Worm (Caenorhabditis elegans) whole organism, L1 larva: ENCODE data around the gene ceh-88.

ENCODE experiments used
- C04F5.9 ChIP-seq: sonication (generic microtip); optimal IDR thresholded peaks from 2 replicates; lab custom pipeline; 2016; ENCODE audit warnings: missing genetic modification characterization, missing compliant biosample characterization
- C16A3.4 ChIP-seq: fragments of 150-350 bp; optimal IDR thresholded peaks from 2 replicates; lab custom pipeline; 2014; ENCODE audit warnings: missing biosample characterization, missing genetic modification characterization
- F16B12.6 ChIP-seq: fragments of 150-350 bp; optimal IDR thresholded peaks from 2 replicates; lab custom pipeline; 2014; ENCODE audit warnings: missing biosample characterization, missing genetic modification characterization
- Y116A8C.19 ChIP-seq: sonication (generic microtip); optimal IDR thresholded peaks from 2 replicates; lab custom pipeline; 2016; ENCODE audit warnings: missing compliant biosample characterization, missing genetic modification characterization, borderline replicate concordance
- alr-1 ChIP-seq: fragments of 200-800 bp; sonication (Bioruptor generic); optimal IDR thresholded peaks from 2 replicates; lab custom pipeline; 2018; ENCODE audit warnings: borderline replicate concordance, mild to moderate bottlenecking, missing genetic modification characterization, missing compliant biosample characterization
- aly-2 ChIP-seq: fragments of 150-350 bp; optimal IDR thresholded peaks from 2 replicates; lab custom pipeline; 2014; ENCODE audit warnings: missing biosample characterization, missing genetic modification characterization
- ama-1 ChIP-seq: fragments of 150-350 bp; optimal IDR thresholded peaks from 2 replicates; lab custom pipeline; 2014
- ceh-63 ChIP-seq: fragments of 200-800 bp; sonication (Bioruptor generic); optimal IDR thresholded peaks from 2 replicates; lab custom pipeline; 2018; ENCODE audit warnings: mild to moderate bottlenecking, missing genetic modification characterization, missing compliant biosample characterization
- ceh-8 ChIP-seq: fragments of 200-800 bp; sonication (Bioruptor generic); optimal IDR thresholded peaks from 2 replicates; lab custom pipeline; 2018; ENCODE audit warnings: mild to moderate bottlenecking, missing genetic modification characterization, moderate library complexity, missing compliant biosample characterization
- ceh-88 ChIP-seq: fragments of 200-800 bp; sonication (Bioruptor generic); IDR thresholded peaks from 2 replicates; pipeline ENCODE4 v1.3.6; 2022; ENCODE audit warnings: missing genetic modification characterization, missing compliant biosample characterization
- ceh-90 ChIP-seq: sonication (generic microtip); optimal IDR thresholded peaks from 2 replicates; lab custom pipeline; 2016; ENCODE audit warnings: missing genetic modification characterization, missing compliant biosample characterization
- dpl-1 ChIP-seq, 3 experiments: fragments of 150-350 bp in 2 of 3; sonication (generic microtip) in 1 of 3; optimal IDR thresholded peaks; 2 replicates each; lab custom pipeline; 2014 to 2017; ENCODE audit warnings: missing biosample characterization in 3 of 3, missing genetic modification characterization in 3 of 3, missing genetic modification reagents in 3 of 3
- dsc-1 ChIP-seq: sonication (generic microtip); optimal IDR thresholded peaks from 2 replicates; lab custom pipeline; 2016; ENCODE audit warnings: mild to moderate bottlenecking, missing genetic modification characterization, missing compliant biosample characterization
- efl-1 ChIP-seq, 4 experiments: fragments of 150-350 bp; optimal IDR thresholded peaks in 3 of 4; peaks in 1 of 4; 1 replicate in 1 of 4; 2 replicates in 3 of 4; lab custom pipeline; 2014; ENCODE audit warnings: missing biosample characterization in 2 of 4, missing genetic modification characterization in 2 of 4, missing genetic modification reagents in 2 of 4
- efl-3 ChIP-seq: fragments of 200-800 bp; sonication (Bioruptor generic); optimal IDR thresholded peaks from 2 replicates; lab custom pipeline; 2018; ENCODE audit warnings: mild to moderate bottlenecking, missing genetic modification characterization, missing compliant biosample characterization
- egl-13 ChIP-seq: sonication (generic microtip); optimal IDR thresholded peaks from 2 replicates; lab custom pipeline; 2016; ENCODE audit warnings: missing genotype, missing genetic modification reagents, missing genetic modification characterization, missing compliant biosample characterization
- elt-2 ChIP-seq: sonication (generic microtip); optimal IDR thresholded peaks from 2 replicates; lab custom pipeline; 2016; ENCODE audit warnings: missing genetic modification characterization, mild to moderate bottlenecking, inconsistent platforms, missing compliant biosample characterization, missing genetic modification reagents
- elt-3 ChIP-seq, 6 experiments: fragments of 150-350 bp in 1 of 6; sonication (generic microtip); optimal IDR thresholded peaks; 2 replicates each; lab custom pipeline; 2017 to 2018; ENCODE audit warnings: missing biosample characterization in 6 of 6, missing genetic modification characterization in 6 of 6, inconsistent platforms in 1 of 6
- ets-5 ChIP-seq: fragments of 200-800 bp; sonication (Bioruptor generic); IDR thresholded peaks from 2 replicates; pipeline ENCODE4 v1.3.6; 2022; ENCODE audit warnings: missing genetic modification characterization, missing compliant biosample characterization
- fkh-8 ChIP-seq: sonication (generic microtip); optimal IDR thresholded peaks from 2 replicates; lab custom pipeline; 2016; ENCODE audit warnings: mild to moderate bottlenecking, missing genetic modification characterization, missing compliant biosample characterization
- fos-1 ChIP-seq: fragments of 150-350 bp; optimal IDR thresholded peaks from 2 replicates; lab custom pipeline; 2014; ENCODE audit warnings: missing biosample characterization, missing genetic modification characterization
- grh-1 ChIP-seq: fragments of 200-800 bp; sonication (Bioruptor generic); IDR thresholded peaks from 2 replicates; pipeline ENCODE4 v1.3.6; 2022; ENCODE audit warnings: missing genetic modification reagents, missing genetic modification characterization, missing compliant biosample characterization
- irx-1 ChIP-seq: sonication (generic microtip); optimal IDR thresholded peaks from 2 replicates; lab custom pipeline; 2016; ENCODE audit warnings: missing genetic modification characterization, missing compliant biosample characterization
- jun-1 ChIP-seq: fragments of 150-350 bp; optimal IDR thresholded peaks from 2 replicates; lab custom pipeline; 2014; ENCODE audit warnings: missing biosample characterization, missing genetic modification reagents, missing genetic modification characterization
- lin-13 ChIP-seq: fragments of 150-350 bp; optimal IDR thresholded peaks from 2 replicates; lab custom pipeline; 2014; ENCODE audit warnings: missing biosample characterization, missing genetic modification reagents, missing genetic modification characterization
- lin-15B ChIP-seq: fragments of 150-350 bp; sonication (generic microtip); optimal IDR thresholded peaks from 3 replicates; lab custom pipeline; 2014; ENCODE audit warnings: missing biosample characterization, missing genetic modification characterization
- lin-35 ChIP-seq, 2 experiments: fragments of 150-350 bp; optimal IDR thresholded peaks; 2 replicates each; lab custom pipeline; 2014; ENCODE audit warnings: missing biosample characterization in 2 of 2, missing genetic modification characterization in 2 of 2, missing genetic modification reagents in 2 of 2
- lir-3 ChIP-seq: sonication (generic microtip); optimal IDR thresholded peaks from 2 replicates; lab custom pipeline; 2016; ENCODE audit warnings: mild to moderate bottlenecking, missing genetic modification characterization, moderate library complexity, missing compliant biosample characterization; ENCODE audit not compliant: poor library complexity
- lsy-2 ChIP-seq, 2 experiments: fragments of 150-350 bp; optimal IDR thresholded peaks; 2 replicates each; lab custom pipeline; 2014; ENCODE audit warnings: missing biosample characterization in 2 of 2, missing genetic modification characterization in 2 of 2
- mdl-1 ChIP-seq, 2 experiments: fragments of 150-350 bp; optimal IDR thresholded peaks; 2 replicates each; lab custom pipeline; 2014 to 2017; ENCODE audit warnings: missing biosample characterization in 2 of 2, missing genetic modification characterization in 2 of 2, inconsistent platforms in 1 of 2
- mep-1 ChIP-seq: fragments of 150-350 bp; optimal IDR thresholded peaks from 2 replicates; lab custom pipeline; 2014; ENCODE audit warnings: missing biosample characterization, missing genetic modification characterization
- nhr-12 ChIP-seq: sonication (generic microtip); optimal IDR thresholded peaks from 2 replicates; lab custom pipeline; 2017; ENCODE audit warnings: missing biosample characterization, missing genetic modification characterization
- nhr-20 ChIP-seq: sonication (generic microtip); optimal IDR thresholded peaks from 2 replicates; lab custom pipeline; 2016; ENCODE audit warnings: mild to moderate bottlenecking, missing genetic modification characterization, missing compliant biosample characterization
- nhr-237 ChIP-seq: fragments of 150-350 bp; optimal IDR thresholded peaks from 2 replicates; lab custom pipeline; 2014; ENCODE audit warnings: missing biosample characterization, missing genetic modification characterization
- nhr-47 ChIP-seq: sonication (generic microtip); optimal IDR thresholded peaks from 2 replicates; lab custom pipeline; 2016; ENCODE audit warnings: mild to moderate bottlenecking, missing genetic modification characterization, moderate library complexity, missing compliant biosample characterization
- nhr-85 ChIP-seq: sonication (generic microtip); peaks from one replicate; lab custom pipeline; 2016; ENCODE audit warnings: missing genetic modification characterization, inconsistent platforms, missing compliant biosample characterization
- nhr-90 ChIP-seq: sonication (generic microtip); optimal IDR thresholded peaks from 2 replicates; lab custom pipeline; 2016; ENCODE audit warnings: mild to moderate bottlenecking, missing genetic modification characterization, missing compliant biosample characterization; ENCODE audit not compliant: poor library complexity
- pqm-1 ChIP-seq: sonication (generic microtip); optimal IDR thresholded peaks from 3 replicates; lab custom pipeline; 2017; ENCODE audit warnings: missing biosample characterization, missing genetic modification characterization
- rnt-1 ChIP-seq: sonication (generic microtip); optimal IDR thresholded peaks from 2 replicates; lab custom pipeline; 2016; ENCODE audit warnings: mild to moderate bottlenecking, missing genetic modification characterization, moderate library complexity, missing compliant biosample characterization
- skn-1 ChIP-seq: fragments of 150-350 bp; optimal IDR thresholded peaks from 2 replicates; lab custom pipeline; 2014; ENCODE audit warnings: missing biosample characterization, missing genetic modification characterization
- snpc-4 ChIP-seq: fragments of 150-350 bp; optimal IDR thresholded peaks from 2 replicates; lab custom pipeline; 2014; ENCODE audit warnings: missing biosample characterization, missing genetic modification characterization
- snu-23 ChIP-seq: sonication (generic microtip); optimal IDR thresholded peaks from 2 replicates; lab custom pipeline; 2016; ENCODE audit warnings: missing genetic modification characterization, missing compliant biosample characterization
- sox-4 ChIP-seq: sonication (generic microtip); optimal IDR thresholded peaks from 2 replicates; lab custom pipeline; 2016; ENCODE audit warnings: missing genetic modification characterization, missing compliant biosample characterization
- sptf-1 ChIP-seq: fragments of 150-350 bp; optimal IDR thresholded peaks from 2 replicates; lab custom pipeline; 2014; ENCODE audit warnings: missing biosample characterization, missing genetic modification characterization
- swsn-7 ChIP-seq: sonication (generic microtip); optimal IDR thresholded peaks from 2 replicates; lab custom pipeline; 2016; ENCODE audit warnings: missing genetic modification characterization, missing compliant biosample characterization
- tbx-2 ChIP-seq: sonication (generic microtip); optimal IDR thresholded peaks from 2 replicates; lab custom pipeline; 2016; ENCODE audit warnings: missing genetic modification characterization, missing compliant biosample characterization
- unc-130 ChIP-seq: fragments of 150-350 bp; optimal IDR thresholded peaks from 2 replicates; lab custom pipeline; 2017; ENCODE audit warnings: missing biosample characterization, missing genetic modification characterization, inconsistent platforms
- unc-86 ChIP-seq: sonication (generic microtip); optimal IDR thresholded peaks from 2 replicates; lab custom pipeline; 2016; ENCODE audit warnings: missing genetic modification characterization, missing compliant biosample characterization
- zag-1 ChIP-seq: fragments of 150-350 bp; optimal IDR thresholded peaks from 2 replicates; lab custom pipeline; 2014; ENCODE audit warnings: missing biosample characterization, missing genetic modification characterization
- zip-4 ChIP-seq: fragments of 200-800 bp; sonication (Bioruptor generic); optimal IDR thresholded peaks from 2 replicates; lab custom pipeline; 2018; ENCODE audit warnings: mild to moderate bottlenecking, missing genetic modification characterization, moderate library complexity, missing compliant biosample characterization

Gene ceh-88

ce11 chrIV:17281060-17282021, 47.6 kb upstream of the ceh-88 start:
- TF ChIP-seq zip-4 (GFP tag; lab: Kevin White, UChicago) (peak; percentile 27), lin-13 (GFP tag; lab: Kevin White, UChicago) (peak; percentile 62), ceh-63 (GFP tag; lab: Kevin White, UChicago) (peak; percentile 25), ceh-8 (GFP tag; lab: Kevin White, UChicago) (peak; percentile 15), skn-1 (tag; lab: Kevin White, UChicago) (peak; percentile 76), dsc-1 (tag; lab: Kevin White, UChicago) (peak; percentile 60), lin-35 (GFP tag; optimal IDR thresholded peaks at IDR 0.05; lab: Kevin White, UChicago) (peak; percentile 36 to 60), unc-86 (tag; lab: Kevin White, UChicago) (peak; percentile 32), pqm-1 (no peak), fos-1 (tag; lab: Kevin White, UChicago) (no peak), nhr-12 (tag; lab: Kevin White, UChicago) (no peak), sox-4 (tag; lab: Kevin White, UChicago) (no peak), snpc-4 (peak; percentile 13), ama-1 (peak; percentile 99), ets-5 (GFP tag; lab: Robert Waterston, UW) (no peak), irx-1 (tag; lab: Kevin White, UChicago) (no peak), alr-1 (tag; lab: Kevin White, UChicago) (no peak), C04F5.9 (no peak), swsn-7 (tag; lab: Kevin White, UChicago) (peak; percentile 72), jun-1 (no peak), lin-15B (tag; lab: Kevin White, UChicago) (peak; percentile 14), nhr-20 (tag; lab: Kevin White, UChicago) (peak; percentile 70), rnt-1 (peak; percentile 2), lir-3 (tag; lab: Kevin White, UChicago) (peak; percentile 10), nhr-237 (tag; lab: Kevin White, UChicago) (no peak), aly-2 (peak; percentile 100), efl-1 (optimal IDR thresholded peaks at IDR 0.05; lab: Kevin White, UChicago) (peak in 1 of 2 experiments; percentile 16), efl-1 (GFP tag; optimal IDR thresholded peaks at IDR 0.05 in 1 of 2; lab: Kevin White, UChicago) (peak; percentile 21 to 92), nhr-85 (tag; lab: Kevin White, UChicago) (no peak), snu-23 (GFP tag; lab: Kevin White, UChicago) (peak; percentile 73), tbx-2 (tag; lab: Kevin White, UChicago) (peak; percentile 25), unc-130 (tag; lab: Kevin White, UChicago) (no peak), elt-3 (tag; optimal IDR thresholded peaks at IDR 0.05; lab: Kevin White, UChicago) (peak in 1 of 6 experiments; percentile 44), zag-1 (no peak), Y116A8C.19 (tag; lab: Kevin White, UChicago) (no peak), nhr-47 (tag; lab: Kevin White, UChicago) (peak; percentile 54), dpl-1 (GFP tag; optimal IDR thresholded peaks at IDR 0.05; lab: Kevin White, UChicago) (peak in 2 of 3 experiments; percentile 22 to 28), F16B12.6 (tag; lab: Kevin White, UChicago) (no peak), grh-1 (no peak), efl-3 (GFP tag; lab: Kevin White, UChicago) (peak; percentile 2), mdl-1 (tag; optimal IDR thresholded peaks at IDR 0.05; lab: Kevin White, UChicago) (no peak), fkh-8 (tag; lab: Kevin White, UChicago) (peak; percentile 65), elt-2 (peak; percentile 59), ceh-90 (tag; lab: Kevin White, UChicago) (no peak), mep-1 (peak; percentile 91), C16A3.4 (tag; lab: Kevin White, UChicago) (peak; percentile 17), sptf-1 (tag; lab: Kevin White, UChicago) (no peak), nhr-90 (tag; lab: Kevin White, UChicago) (peak; percentile 62), egl-13 (tag; lab: Kevin White, UChicago) (peak; percentile 11), lsy-2 (tag; optimal IDR thresholded peaks at IDR 0.05; lab: Kevin White, UChicago) (peak; percentile 68 to 75), ceh-88 (GFP tag; lab: Robert Waterston, UW) (peak; percentile 21; the same call in 1 of the 2 replicates)
